Worm (Caenorhabditis elegans): Measurements from ENCODE around the gene Y38F1A.4.

DNA sequence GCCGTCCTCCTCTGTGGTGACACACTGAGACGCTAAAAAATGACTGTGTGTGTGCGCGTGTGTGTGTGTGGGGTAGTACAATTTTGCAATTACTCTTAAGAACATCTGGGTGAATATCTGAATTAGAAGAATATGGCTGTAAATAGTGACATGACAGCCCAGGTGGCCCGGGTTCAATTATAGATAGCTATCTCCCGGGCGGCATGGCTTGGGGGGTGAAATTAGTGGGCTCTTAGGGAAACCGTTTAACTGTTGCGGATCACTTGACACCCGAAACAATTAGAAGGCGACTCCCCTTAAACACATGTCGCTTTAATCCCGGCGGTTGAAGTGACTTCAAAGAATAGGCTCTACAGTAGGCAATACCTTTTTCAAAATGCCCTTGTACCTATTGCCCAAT, 20.7 kb upstream of the Y38F1A.4 start:
- TF ChIP-seq nhr-76 (tag; optimal IDR thresholded peaks at IDR 0.05) = no peak
- no peak for TF ChIP-seq nhr-237 (tag; optimal IDR thresholded peaks at IDR 0.05)
- TF ChIP-seq lin-15B (tag; optimal IDR thresholded peaks at IDR 0.05) = no peak
- TF ChIP-seq nhr-77 (tag; optimal IDR thresholded peaks at IDR 0.05) = no peak
- TF ChIP-seq dve-1 (tag; optimal IDR thresholded peaks at IDR 0.05; ENCODE audit: insufficient read depth) = no peak
- TF ChIP-seq rbr-2 (tag; optimal IDR thresholded peaks at IDR 0.05) = no peak
- no peak for TF ChIP-seq dmd-6 (GFP tag; IDR thresholded peaks at IDR 0.05)
- TF ChIP-seq lin-39 (tag; optimal IDR thresholded peaks at IDR 0.05) = no peak
- no peak for TF ChIP-seq unc-39 (tag; optimal IDR thresholded peaks at IDR 0.05)
- no peak for TF ChIP-seq R02D3.7 (tag; optimal IDR thresholded peaks at IDR 0.05)
- TF ChIP-seq pqm-1 (tag; optimal IDR thresholded peaks at IDR 0.05) = no peak

All from whole organism, L4 larva.